Fruit fly (Drosophila melanogaster) whole organism, prepupa: ENCODE measurements around the gene Ets21C.
A peak's percentile ranks its signal among the peaks of the same experiment; 100 is the strongest.

Source experiments
- CG31627 ChIP-seq: fragments of 200-800 bp; sonication (Bioruptor generic); optimal IDR thresholded peaks from 3 replicates; lab custom pipeline; 2016; ENCODE audit warnings: missing biosample characterization, missing genetic modification characterization
- CG6808 ChIP-seq: fragments of 200-800 bp; sonication (Bioruptor generic); optimal IDR thresholded peaks from 3 replicates; lab custom pipeline; 2017; ENCODE audit warnings: missing biosample characterization, missing genetic modification characterization, mild to moderate bottlenecking, moderate library complexity, missing genetic modification reagents
- CG6854 ChIP-seq: fragments of 200-800 bp; sonication (Bioruptor generic); optimal IDR thresholded peaks from 2 replicates; lab custom pipeline; 2017; ENCODE audit warnings: missing biosample characterization, mild to moderate bottlenecking, missing genetic modification characterization
- CG8632 ChIP-seq: fragments of 200-800 bp; sonication (Bioruptor generic); optimal IDR thresholded peaks from 3 replicates; lab custom pipeline; 2016; ENCODE audit warnings: missing biosample characterization, missing genetic modification characterization
- CG9139 ChIP-seq: fragments of 200-800 bp; sonication (Bioruptor generic); optimal IDR thresholded peaks from 3 replicates; lab custom pipeline; 2017; ENCODE audit warnings: missing biosample characterization, mild to moderate bottlenecking, missing genetic modification characterization
- Eip78C ChIP-seq: fragments of 200-800 bp; sonication (Bioruptor generic); peaks from one replicate; lab custom pipeline; 2016; ENCODE audit warnings: missing biosample characterization, missing genetic modification characterization
- Gug ChIP-seq: fragments of 200-800 bp; sonication (Bioruptor generic); IDR thresholded peaks from 2 replicates; pipeline ENCODE4 v1.3.6; 2022; ENCODE audit warnings: missing biosample characterization, missing genetic modification characterization
- Hr39 ChIP-seq: fragments of 200-800 bp; sonication (Bioruptor generic); optimal IDR thresholded peaks from 2 replicates; lab custom pipeline; 2016; ENCODE audit warnings: missing biosample characterization, missing genetic modification characterization
- Lpt ChIP-seq: fragments of 200-800 bp; sonication (Bioruptor generic); optimal IDR thresholded peaks from 3 replicates; lab custom pipeline; 2016; ENCODE audit warnings: missing biosample characterization, missing genetic modification characterization
- cyc ChIP-seq: fragments of 200-800 bp; sonication (Bioruptor generic); optimal IDR thresholded peaks from 3 replicates; lab custom pipeline; 2016; ENCODE audit warnings: missing biosample characterization, missing genetic modification characterization
- vri ChIP-seq: fragments of 200-800 bp; sonication (Bioruptor generic); optimal IDR thresholded peaks from 3 replicates; lab custom pipeline; 2016; ENCODE audit warnings: missing biosample characterization, mild to moderate bottlenecking, missing genetic modification characterization

dm6 chr2L:533734-534133, 19.0 kb downstream of the Ets21C start:
- no peak for TF ChIP-seq cyc (GFP tag; lab: Kevin White, UChicago)
- TF ChIP-seq CG6808, result no peak
- TF ChIP-seq vri, result no peak
- no peak for TF ChIP-seq Hr39 (GFP tag; lab: Kevin White, UChicago)
- no peak for TF ChIP-seq CG31627 (GFP tag; lab: Kevin White, UChicago)
- no peak for TF ChIP-seq CG8632 (GFP tag; lab: Kevin White, UChicago)
- TF ChIP-seq CG9139 (GFP tag; lab: Kevin White, UChicago), result no peak
- no peak for TF ChIP-seq Lpt (GFP tag; lab: Kevin White, UChicago)
- TF ChIP-seq Gug (GFP tag; lab: Robert Waterston, UW), result no peak
- TF ChIP-seq Eip78C (GFP tag; lab: Kevin White, UChicago), result no peak
- TF ChIP-seq CG6854 (GFP tag; lab: Kevin White, UChicago), result peak; percentile 24
